Worm (Caenorhabditis elegans) whole organism, L3 larva: ENCODE measurements around the gene R07H5.9.

Experiments used
- R02D3.7 ChIP-seq: fragments of 150-350 bp; optimal IDR thresholded peaks from 2 replicates; lab custom pipeline; 2014; ENCODE audit warnings: missing biosample characterization, missing genetic modification characterization
- ZK546.5 ChIP-seq: sonication (generic microtip); optimal IDR thresholded peaks from 2 replicates; lab custom pipeline; 2017; ENCODE audit warnings: missing biosample characterization, missing genetic modification characterization
- aly-2 ChIP-seq: fragments of 150-350 bp; optimal IDR thresholded peaks from 2 replicates; lab custom pipeline; 2014; ENCODE audit warnings: missing biosample characterization, missing genetic modification characterization
- ama-1 ChIP-seq: fragments of 150-350 bp; optimal IDR thresholded peaks from 2 replicates; lab custom pipeline; 2018
- ceh-28 ChIP-seq: fragments of 150-350 bp; optimal IDR thresholded peaks from 2 replicates; lab custom pipeline; 2014; ENCODE audit warnings: missing biosample characterization, missing genetic modification reagents, missing genetic modification characterization
- ceh-82 ChIP-seq: fragments of 150-350 bp; optimal IDR thresholded peaks from 2 replicates; lab custom pipeline; 2014; ENCODE audit warnings: missing biosample characterization, missing genetic modification characterization
- ceh-9 ChIP-seq: sonication (generic microtip); optimal IDR thresholded peaks from 2 replicates; lab custom pipeline; 2018; ENCODE audit warnings: missing biosample characterization, missing genetic modification characterization
- daf-12 ChIP-seq: fragments of 150-350 bp; optimal IDR thresholded peaks from 2 replicates; lab custom pipeline; 2014; ENCODE audit warnings: missing biosample characterization, missing genetic modification reagents, missing genetic modification characterization
- egl-27 ChIP-seq: sonication (generic microtip); optimal IDR thresholded peaks from 4 replicates; lab custom pipeline; 2017; ENCODE audit warnings: missing biosample characterization, missing genetic modification reagents, missing genetic modification characterization
- egl-5 ChIP-seq: fragments of 150-350 bp; optimal IDR thresholded peaks from 2 replicates; lab custom pipeline; 2017; ENCODE audit warnings: missing biosample characterization, missing genetic modification reagents, missing genetic modification characterization, inconsistent platforms
- elt-1 ChIP-seq: fragments of 150-350 bp; optimal IDR thresholded peaks from 2 replicates; lab custom pipeline; 2014; ENCODE audit warnings: missing biosample characterization, missing genetic modification characterization
- elt-2 ChIP-seq: sonication (generic microtip); optimal IDR thresholded peaks from 2 replicates; lab custom pipeline; 2016; ENCODE audit warnings: missing genetic modification reagents, mild to moderate bottlenecking, missing genetic modification characterization, missing compliant biosample characterization
- elt-3 ChIP-seq, 3 experiments: fragments of 150-350 bp in 1 of 3; sonication (generic microtip) in 2 of 3; optimal IDR thresholded peaks; 2 replicates in 2 of 3; 4 replicates in 1 of 3; lab custom pipeline; 2014 to 2017; ENCODE audit warnings: missing biosample characterization in 3 of 3, missing genetic modification characterization in 3 of 3
- eor-1 ChIP-seq, 2 experiments: fragments of 150-350 bp; optimal IDR thresholded peaks; 2 replicates each; lab custom pipeline; 2014 to 2018; ENCODE audit warnings: missing biosample characterization in 2 of 2, missing genetic modification characterization in 2 of 2
- fkh-10 ChIP-seq: sonication (generic microtip); optimal IDR thresholded peaks from 2 replicates; lab custom pipeline; 2017; ENCODE audit warnings: missing biosample characterization, missing genetic modification reagents, missing genetic modification characterization
- fkh-2 ChIP-seq: fragments of 150-350 bp; optimal IDR thresholded peaks from 2 replicates; lab custom pipeline; 2014; ENCODE audit warnings: missing biosample characterization, missing genetic modification reagents, missing genetic modification characterization
- jun-1 ChIP-seq: fragments of 150-350 bp; optimal IDR thresholded peaks from 2 replicates; lab custom pipeline; 2014; ENCODE audit warnings: missing biosample characterization, missing genetic modification reagents, missing genetic modification characterization
- lin-15B ChIP-seq: fragments of 150-350 bp; optimal IDR thresholded peaks from 2 replicates; lab custom pipeline; 2014; ENCODE audit warnings: missing biosample characterization, missing genetic modification characterization
- lin-39 ChIP-seq: fragments of 150-350 bp; optimal IDR thresholded peaks from 2 replicates; lab custom pipeline; 2018; ENCODE audit warnings: missing biosample characterization, missing genetic modification reagents, missing genetic modification characterization
- lsy-12 ChIP-seq: sonication (generic microtip); optimal IDR thresholded peaks from 2 replicates; lab custom pipeline; 2016; ENCODE audit warnings: mild to moderate bottlenecking, missing genetic modification characterization, missing compliant biosample characterization
- mdl-1 ChIP-seq: fragments of 150-350 bp; optimal IDR thresholded peaks from 2 replicates; lab custom pipeline; 2014; ENCODE audit warnings: missing biosample characterization, missing genetic modification characterization
- mml-1 ChIP-seq: fragments of 150-350 bp; sonication (generic microtip); optimal IDR thresholded peaks from 3 replicates; lab custom pipeline; 2014; ENCODE audit warnings: missing biosample characterization, missing genetic modification characterization
- nfya-1 ChIP-seq: sonication (generic microtip); optimal IDR thresholded peaks from 2 replicates; lab custom pipeline; 2017; ENCODE audit warnings: missing genetic modification characterization, mild to moderate bottlenecking, missing compliant biosample characterization, antibody characterized with exemption, moderate library complexity; ENCODE audit not compliant: insufficient read depth
- nhr-11 ChIP-seq: fragments of 150-350 bp; optimal IDR thresholded peaks from 2 replicates; lab custom pipeline; 2014; ENCODE audit warnings: missing biosample characterization, missing genetic modification characterization
- nhr-12 ChIP-seq: fragments of 150-350 bp; optimal IDR thresholded peaks from 2 replicates; lab custom pipeline; 2014; ENCODE audit warnings: missing biosample characterization, missing genetic modification characterization
- nhr-237 ChIP-seq: fragments of 150-350 bp; optimal IDR thresholded peaks from 2 replicates; lab custom pipeline; 2014; ENCODE audit warnings: missing biosample characterization, missing genetic modification characterization
- nhr-43 ChIP-seq: sonication (generic microtip); optimal IDR thresholded peaks from 2 replicates; lab custom pipeline; 2016; ENCODE audit warnings: mild to moderate bottlenecking, missing genetic modification characterization, missing compliant biosample characterization; ENCODE audit not compliant: poor library complexity, severe bottlenecking
- nhr-76 ChIP-seq: fragments of 150-350 bp; sonication (generic microtip); optimal IDR thresholded peaks from 5 replicates; lab custom pipeline; 2014; ENCODE audit warnings: missing biosample characterization, missing genetic modification characterization
- pha-4 ChIP-seq: fragments of 150-350 bp; optimal IDR thresholded peaks from 2 replicates; lab custom pipeline; 2014; ENCODE audit warnings: missing biosample characterization, missing genetic modification reagents, missing genetic modification characterization
- pqm-1 ChIP-seq: fragments of 150-350 bp; optimal IDR thresholded peaks from 2 replicates; lab custom pipeline; 2017; ENCODE audit warnings: missing biosample characterization, missing genetic modification characterization, inconsistent platforms
- snpc-4 ChIP-seq: fragments of 150-350 bp; optimal IDR thresholded peaks from 2 replicates; lab custom pipeline; 2014; ENCODE audit warnings: missing biosample characterization, missing genetic modification characterization
- unc-62 ChIP-seq: fragments of 150-350 bp; sonication (generic microtip); optimal IDR thresholded peaks from 4 replicates; lab custom pipeline; 2014; ENCODE audit warnings: missing biosample characterization, missing genetic modification reagents, missing genetic modification characterization
- ztf-11 ChIP-seq: fragments of 150-350 bp; optimal IDR thresholded peaks from 2 replicates; lab custom pipeline; 2014; ENCODE audit warnings: missing biosample characterization, missing genetic modification characterization
- ztf-4 ChIP-seq: fragments of 150-350 bp; optimal IDR thresholded peaks from 2 replicates; lab custom pipeline; 2014; ENCODE audit warnings: missing biosample characterization, missing genetic modification characterization

R07H5.9 gene

DNA sequence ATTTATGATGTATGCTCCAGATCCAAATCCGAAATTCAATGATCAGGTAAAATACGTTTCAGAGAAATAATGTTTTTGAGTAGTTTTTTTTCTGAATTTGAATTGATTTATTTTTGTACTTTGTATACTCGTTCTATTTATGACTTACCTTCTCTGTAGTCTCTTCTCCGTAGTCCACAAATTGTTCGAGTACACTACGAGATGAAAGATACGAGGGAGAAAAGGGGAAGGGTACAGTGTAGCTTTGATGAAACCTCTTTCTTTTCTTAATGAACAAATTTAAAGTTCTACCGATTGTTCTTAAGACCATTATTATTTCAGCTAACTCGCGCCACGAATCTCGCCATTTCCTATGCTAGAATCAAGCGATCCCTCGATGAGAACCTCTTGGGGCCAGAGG lies 27.2 kb upstream of the R07H5.9 start:
- TF ChIP-seq elt-1: no peak
- no peak for TF ChIP-seq lin-15B (tag; lab: Kevin White, UChicago)
- TF ChIP-seq nhr-12 (tag; lab: Kevin White, UChicago): no peak
- TF ChIP-seq fkh-10 (GFP tag; lab: Kevin White, UChicago): no peak
- TF ChIP-seq egl-5 (tag; lab: Kevin White, UChicago): no peak
- peak; percentile 32 for TF ChIP-seq pqm-1 (tag; lab: Kevin White, UChicago)
- TF ChIP-seq nhr-237 (tag; lab: Kevin White, UChicago): no peak
- peak; percentile 6 for TF ChIP-seq pha-4 (tag; lab: Kevin White, UChicago)
- TF ChIP-seq mml-1 (tag; lab: Kevin White, UChicago): no peak
- TF ChIP-seq unc-62 (GFP tag; lab: Kevin White, UChicago): no peak
- TF ChIP-seq R02D3.7 (tag; lab: Kevin White, UChicago): no peak
- TF ChIP-seq ZK546.5: no peak
- no peak for TF ChIP-seq ztf-4 (tag; lab: Kevin White, UChicago)
- no peak for TF ChIP-seq lin-39 (tag; lab: Kevin White, UChicago)
- no peak for TF ChIP-seq egl-27
- no peak for TF ChIP-seq mdl-1
- no peak for TF ChIP-seq ztf-11 (tag; lab: Kevin White, UChicago)
- TF ChIP-seq elt-2 (tag; lab: Kevin White, UChicago): peak; percentile 11
- TF ChIP-seq, all 47 proteins: peak for 3

DNA sequence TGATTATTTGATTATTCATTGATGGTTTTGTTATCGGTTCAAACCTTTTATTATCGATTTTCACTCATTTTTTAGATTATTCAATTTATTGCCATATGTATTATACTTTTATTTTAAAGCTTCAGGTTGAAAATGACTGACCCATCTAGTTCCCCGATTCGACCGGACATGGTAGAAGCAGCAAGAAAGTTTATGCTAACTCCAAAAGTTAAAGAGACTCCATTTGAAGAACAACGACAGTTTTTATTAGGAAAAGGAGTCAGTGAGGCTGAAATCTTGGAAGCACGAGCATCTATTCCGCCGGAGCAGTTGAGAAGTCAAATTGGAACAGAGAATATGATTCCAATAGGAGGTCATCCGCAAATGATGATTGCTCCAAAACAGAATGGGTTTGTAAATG lies 24.3 kb upstream of the R07H5.9 start, which contains the start of gene prx-14:
Gene prx-14, plus strand, starts transcription at position 120 of the 400 bp plus-strand sequence.
- TF ChIP-seq pha-4 (tag; lab: Kevin White, UChicago): peak; percentile 8
- TF ChIP-seq daf-12 (tag; lab: Kevin White, UChicago): no peak
- peak; percentile 0 for TF ChIP-seq elt-2 (tag; lab: Kevin White, UChicago)

DNA sequence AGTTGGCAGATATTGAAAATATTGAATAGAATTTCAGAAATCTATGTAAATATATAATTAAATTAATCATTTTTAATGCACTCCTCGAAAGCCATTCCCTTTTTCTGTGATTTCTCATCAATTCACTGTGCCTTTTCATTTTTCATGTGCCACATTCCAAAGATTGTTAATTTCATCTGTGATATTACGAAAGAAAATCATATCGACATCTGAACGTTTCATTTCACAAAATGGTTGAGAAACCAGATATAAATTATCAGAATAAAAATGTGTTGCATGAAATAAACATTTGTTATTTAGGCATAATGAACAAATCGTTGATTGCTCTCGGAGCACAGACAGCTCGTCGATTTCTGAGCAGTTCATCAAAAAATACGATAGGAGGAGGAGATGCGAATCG lies 23.3 kb upstream of the R07H5.9 start, which contains the start of gene nuaf-3:
Gene nuaf-3, plus strand, starts transcription at position 301 of the 400 bp plus-strand sequence.
- TF ChIP-seq ceh-82 (tag; lab: Kevin White, UChicago) (no peak), lsy-12 (no peak), ama-1 (no peak), nhr-76 (tag; lab: Kevin White, UChicago) (no peak), ceh-28 (tag; lab: Kevin White, UChicago) (no peak), elt-2 (tag; lab: Kevin White, UChicago) (peak; percentile 34), nhr-43 (tag; lab: Kevin White, UChicago) (no peak), lin-15B (tag; lab: Kevin White, UChicago) (no peak), nhr-12 (tag; lab: Kevin White, UChicago) (no peak)

DNA sequence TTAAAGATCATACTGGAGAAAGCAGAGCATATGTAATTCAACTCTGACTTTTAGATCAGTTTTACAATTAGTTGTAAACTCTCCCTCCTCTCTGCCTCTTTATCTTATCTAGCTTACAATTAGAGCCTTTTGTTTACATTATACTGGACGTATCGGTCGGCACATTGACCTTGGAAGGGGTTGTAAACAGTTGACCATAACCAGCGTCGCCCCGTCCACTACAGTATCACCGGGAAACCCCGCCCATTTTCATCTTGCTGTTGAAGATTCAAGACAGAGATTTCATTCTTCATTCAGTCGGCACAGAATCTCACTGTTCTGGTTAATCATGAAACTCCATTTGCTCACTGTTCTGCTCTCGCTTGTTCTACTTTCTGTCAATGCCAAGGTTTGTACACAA lies 20.6 kb upstream of the R07H5.9 start, which contains the start of gene sdz-27:
Gene sdz-27, plus strand, starts transcription at position 301 of the 400 bp plus-strand sequence.
- no peak for TF ChIP-seq nhr-11 (tag; lab: Kevin White, UChicago)
- TF ChIP-seq lin-15B (tag; lab: Kevin White, UChicago): no peak
- no peak for TF ChIP-seq lin-39 (tag; lab: Kevin White, UChicago)
- no peak for TF ChIP-seq elt-3 (tag; optimal IDR thresholded peaks at IDR 0.05; lab: Kevin White, UChicago)
- no peak for TF ChIP-seq ceh-9 (tag; lab: Kevin White, UChicago)
- no peak for TF ChIP-seq fkh-2 (tag; lab: Kevin White, UChicago)
- no peak for TF ChIP-seq snpc-4 (tag; lab: Kevin White, UChicago)
- no peak for TF ChIP-seq fkh-10 (GFP tag; lab: Kevin White, UChicago)
- TF ChIP-seq, all 47 proteins: peak for 0

DNA sequence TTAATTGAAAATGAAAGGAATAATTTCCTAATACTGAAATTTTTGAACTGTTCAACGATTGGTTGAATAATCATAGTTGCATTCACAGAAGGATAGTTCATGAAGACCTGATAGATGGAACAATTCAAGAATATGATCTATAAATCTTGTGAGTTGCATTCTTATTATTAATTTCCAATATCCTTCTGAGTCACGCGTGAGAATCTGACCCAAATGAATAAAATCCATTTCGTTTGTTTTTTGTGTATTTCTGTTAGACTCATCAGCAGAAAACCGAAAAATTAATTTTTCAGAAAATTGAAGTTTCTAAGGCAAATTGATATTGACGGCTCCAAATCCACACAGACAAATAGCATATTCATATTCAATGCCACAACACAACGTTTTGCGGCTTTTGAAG lies 17.9 kb upstream of the R07H5.9 start, which contains the start of gene fbxb-79:
Gene fbxb-79, minus strand, starts transcription at position 101 of the 400 bp plus-strand sequence.
- TF ChIP-seq eor-1 (tag; optimal IDR thresholded peaks at IDR 0.05; lab: Kevin White, UChicago) (no peak), nfya-1 (tag; lab: Kevin White, UChicago) (no peak), aly-2 (tag; lab: Kevin White, UChicago) (no peak), ZK546.5 (no peak), elt-2 (tag; lab: Kevin White, UChicago) (no peak), ceh-9 (tag; lab: Kevin White, UChicago) (no peak), nhr-12 (tag; lab: Kevin White, UChicago) (no peak), ama-1 (no peak), jun-1 (tag; lab: Kevin White, UChicago) (no peak), pqm-1 (tag; lab: Kevin White, UChicago) (no peak)
- TF ChIP-seq, all 47 proteins: peak for 0
